Worm (Caenorhabditis elegans) whole organism, late embryonic: ENCODE measurements around the gene srp-6.

Experiments
- C08G9.2 ChIP-seq: sonication (generic microtip); optimal IDR thresholded peaks from 2 replicates; lab custom pipeline; 2016; ENCODE audit warnings: mild to moderate bottlenecking, missing genetic modification characterization, moderate library complexity, missing compliant biosample characterization
- F13H6.1 ChIP-seq: sonication (generic microtip); optimal IDR thresholded peaks from 2 replicates; lab custom pipeline; 2016; ENCODE audit warnings: missing genetic modification characterization, missing compliant biosample characterization
- K09A11.1 ChIP-seq: sonication (generic microtip); optimal IDR thresholded peaks from 2 replicates; lab custom pipeline; 2017; ENCODE audit warnings: antibody characterized with exemption, mild to moderate bottlenecking, missing genetic modification characterization, missing compliant biosample characterization; ENCODE audit not compliant: insufficient read depth
- T23F11.4 ChIP-seq: fragments of 200-800 bp; sonication (Bioruptor generic); optimal IDR thresholded peaks from 2 replicates; lab custom pipeline; 2018; ENCODE audit warnings: mild to moderate bottlenecking, missing genetic modification characterization, missing compliant biosample characterization
- ceh-14 ChIP-seq: sonication (generic microtip); optimal IDR thresholded peaks from 2 replicates; lab custom pipeline; 2016; ENCODE audit warnings: missing genotype, missing genetic modification characterization, missing compliant biosample characterization
- ceh-18 ChIP-seq: sonication (generic microtip); optimal IDR thresholded peaks from 2 replicates; lab custom pipeline; 2016; ENCODE audit warnings: missing genetic modification characterization, missing compliant biosample characterization
- ceh-19 ChIP-seq: fragments of 200-800 bp; sonication (Bioruptor generic); optimal IDR thresholded peaks from 2 replicates; lab custom pipeline; 2018; ENCODE audit warnings: mild to moderate bottlenecking, missing genetic modification characterization, missing compliant biosample characterization
- ceh-22 ChIP-seq: sonication (generic microtip); optimal IDR thresholded peaks from 2 replicates; lab custom pipeline; 2017; ENCODE audit warnings: missing biosample characterization, missing genetic modification characterization
- ceh-34 ChIP-seq: sonication (generic microtip); optimal IDR thresholded peaks from 2 replicates; lab custom pipeline; 2016; ENCODE audit warnings: mild to moderate bottlenecking, missing genetic modification characterization, missing compliant biosample characterization
- ceh-48 ChIP-seq: sonication (generic microtip); optimal IDR thresholded peaks from 2 replicates; lab custom pipeline; 2016; ENCODE audit warnings: missing genetic modification characterization, inconsistent platforms, missing compliant biosample characterization
- che-1 ChIP-seq: sonication (generic microtip); optimal IDR thresholded peaks from 2 replicates; lab custom pipeline; 2016; ENCODE audit warnings: mild to moderate bottlenecking, missing genetic modification characterization, missing compliant biosample characterization
- dmd-4 ChIP-seq: sonication (generic microtip); optimal IDR thresholded peaks from 2 replicates; lab custom pipeline; 2016; ENCODE audit warnings: borderline replicate concordance, missing genetic modification characterization, missing compliant biosample characterization
- eyg-1 ChIP-seq: sonication (generic microtip); optimal IDR thresholded peaks from 2 replicates; lab custom pipeline; 2016; ENCODE audit warnings: missing genotype, missing genetic modification characterization, missing compliant biosample characterization
- fax-1 ChIP-seq: sonication (generic microtip); optimal IDR thresholded peaks from 2 replicates; lab custom pipeline; 2016; ENCODE audit warnings: missing genotype, missing genetic modification characterization, missing compliant biosample characterization
- fkh-10 ChIP-seq: fragments of 150-350 bp; optimal IDR thresholded peaks from 2 replicates; lab custom pipeline; 2014; ENCODE audit warnings: missing biosample characterization, missing genetic modification reagents, missing genetic modification characterization
- gmeb-2 ChIP-seq: sonication (generic microtip); optimal IDR thresholded peaks from 2 replicates; lab custom pipeline; 2016; ENCODE audit warnings: missing genetic modification characterization, inconsistent platforms, missing compliant biosample characterization
- hlh-13 ChIP-seq: fragments of 200-800 bp; sonication (Bioruptor generic); optimal IDR thresholded peaks from 2 replicates; lab custom pipeline; 2018; ENCODE audit warnings: mild to moderate bottlenecking, missing genetic modification characterization, missing compliant biosample characterization
- lin-11 ChIP-seq: fragments of 200-800 bp; sonication (Bioruptor generic); optimal IDR thresholded peaks from 2 replicates; lab custom pipeline; 2018; ENCODE audit warnings: mild to moderate bottlenecking, missing genetic modification characterization, missing compliant biosample characterization
- madf-2 ChIP-seq: sonication (generic microtip); optimal IDR thresholded peaks from 2 replicates; lab custom pipeline; 2017; ENCODE audit warnings: missing genetic modification characterization, missing compliant biosample characterization
- mec-3 ChIP-seq: sonication (generic microtip); optimal IDR thresholded peaks from 2 replicates; lab custom pipeline; 2016; ENCODE audit warnings: borderline replicate concordance, missing genetic modification characterization, missing compliant biosample characterization
- nfya-1 ChIP-seq: sonication (generic microtip); optimal IDR thresholded peaks from 2 replicates; lab custom pipeline; 2017; ENCODE audit warnings: missing genetic modification characterization, mild to moderate bottlenecking, missing compliant biosample characterization, antibody characterized with exemption, moderate library complexity
- nhr-11 ChIP-seq: fragments of 150-350 bp; optimal IDR thresholded peaks from 2 replicates; lab custom pipeline; 2014; ENCODE audit warnings: missing biosample characterization, missing genetic modification characterization
- nhr-232 ChIP-seq: sonication (generic microtip); optimal IDR thresholded peaks from 2 replicates; lab custom pipeline; 2016; ENCODE audit warnings: missing genetic modification characterization, missing compliant biosample characterization
- npax-4 ChIP-seq: sonication (generic microtip); optimal IDR thresholded peaks from 2 replicates; lab custom pipeline; 2016; ENCODE audit warnings: missing genetic modification characterization, missing compliant biosample characterization
- pag-3 ChIP-seq: sonication (generic microtip); optimal IDR thresholded peaks from 2 replicates; lab custom pipeline; 2016; ENCODE audit warnings: missing compliant biosample characterization, missing genetic modification characterization, borderline replicate concordance
- pax-1 ChIP-seq: fragments of 150-350 bp; optimal IDR thresholded peaks from 2 replicates; lab custom pipeline; 2014; ENCODE audit warnings: missing biosample characterization, missing genetic modification characterization
- pha-2 ChIP-seq: sonication (generic microtip); optimal IDR thresholded peaks from 2 replicates; lab custom pipeline; 2017; ENCODE audit warnings: mild to moderate bottlenecking, missing genetic modification characterization, missing compliant biosample characterization
- pha-4 ChIP-seq: fragments of 150-350 bp; optimal IDR thresholded peaks from 2 replicates; lab custom pipeline; 2018; ENCODE audit warnings: missing biosample characterization, missing genetic modification reagents, missing genetic modification characterization
- pros-1 ChIP-seq: fragments of 150-350 bp; optimal IDR thresholded peaks from 2 replicates; lab custom pipeline; 2014; ENCODE audit warnings: missing biosample characterization, missing genetic modification reagents, missing genetic modification characterization
- syd-9 ChIP-seq: sonication (generic microtip); optimal IDR thresholded peaks from 2 replicates; lab custom pipeline; 2016; ENCODE audit warnings: mild to moderate bottlenecking, missing genetic modification characterization, moderate library complexity, missing compliant biosample characterization
- tbx-2 ChIP-seq: sonication (generic microtip); optimal IDR thresholded peaks from 2 replicates; lab custom pipeline; 2016; ENCODE audit warnings: missing genetic modification characterization, missing compliant biosample characterization
- unc-3 ChIP-seq, 2 experiments: fragments of 200-800 bp in 1 of 2; sonication (Bioruptor generic) in 1 of 2; sonication (generic microtip) in 1 of 2; conservative IDR thresholded peaks in 1 of 2; optimal IDR thresholded peaks in 1 of 2; 2 replicates each; pipeline versions ENCODE4 v1.3.6 to Lab custom; 2016 to 2022; ENCODE audit warnings: missing compliant biosample characterization in 2 of 2, missing genetic modification characterization in 2 of 2, missing genetic modification reagents in 1 of 2
- unc-42 ChIP-seq: sonication (generic microtip); optimal IDR thresholded peaks from 2 replicates; lab custom pipeline; 2016; ENCODE audit warnings: missing genotype, missing genetic modification characterization, missing compliant biosample characterization
- unc-55 ChIP-seq: sonication (generic microtip); optimal IDR thresholded peaks from 2 replicates; lab custom pipeline; 2017; ENCODE audit warnings: missing biosample characterization, missing genetic modification reagents, missing genetic modification characterization
- unc-86 ChIP-seq: sonication (generic microtip); optimal IDR thresholded peaks from 2 replicates; lab custom pipeline; 2016; ENCODE audit warnings: missing genetic modification characterization, missing compliant biosample characterization

The srp-6 gene

ce11 chrV:7379384-7379783, 6.5 kb downstream of the srp-6 start, which contains the start of gene srsx-24:
TSS of gene srsx-24 (minus strand) at chrV:7379484.
- no peak for TF ChIP-seq pros-1 (tag; lab: Kevin White, UChicago)
- TF ChIP-seq unc-3 (GFP tag; conservative IDR thresholded peaks at IDR 0.05; lab: Robert Waterston, UW) = no peak
- no peak for TF ChIP-seq unc-3 (tag; optimal IDR thresholded peaks at IDR 0.05; lab: Kevin White, UChicago)
- TF ChIP-seq unc-86 (tag; lab: Kevin White, UChicago) = no peak
- TF ChIP-seq pha-2 (tag; lab: Kevin White, UChicago) = no peak
- TF ChIP-seq che-1 (tag; lab: Kevin White, UChicago) = no peak
- no peak for TF ChIP-seq T23F11.4
- TF ChIP-seq ceh-18 (tag; lab: Kevin White, UChicago) = no peak
- no peak for TF ChIP-seq nhr-232 (tag; lab: Kevin White, UChicago)
- TF ChIP-seq unc-42 (tag; lab: Kevin White, UChicago) = no peak

- TF ChIP-seq syd-9 = no peak
- no peak for TF ChIP-seq unc-86 (tag; lab: Kevin White, UChicago)
- no peak for TF ChIP-seq ceh-34
- no peak for TF ChIP-seq hlh-13 (GFP tag; lab: Kevin White, UChicago)
- TF ChIP-seq lin-11 (tag; lab: Kevin White, UChicago) = no peak
- no peak for TF ChIP-seq pha-2 (tag; lab: Kevin White, UChicago)
- no peak for TF ChIP-seq fax-1 (tag; lab: Kevin White, UChicago)
- no peak for TF ChIP-seq fkh-10 (GFP tag; lab: Kevin White, UChicago)
- no peak for TF ChIP-seq ceh-19 (GFP tag; lab: Kevin White, UChicago)
- no peak for TF ChIP-seq nhr-232 (tag; lab: Kevin White, UChicago)
- no peak for TF ChIP-seq dmd-4 (tag; lab: Kevin White, UChicago)
- TF ChIP-seq pag-3 (tag; lab: Kevin White, UChicago) = no peak
- no peak for TF ChIP-seq gmeb-2 (tag; lab: Kevin White, UChicago)
- no peak for TF ChIP-seq che-1 (tag; lab: Kevin White, UChicago)
- TF ChIP-seq ceh-48 (tag; lab: Kevin White, UChicago) = no peak
These were observed 11.8 kb downstream of the srp-6 start, which contains the start of gene srx-56 for ce11 chrV:7374090-7374489. TSS of gene srx-56 (plus strand) at chrV:7374390.

DNA sequence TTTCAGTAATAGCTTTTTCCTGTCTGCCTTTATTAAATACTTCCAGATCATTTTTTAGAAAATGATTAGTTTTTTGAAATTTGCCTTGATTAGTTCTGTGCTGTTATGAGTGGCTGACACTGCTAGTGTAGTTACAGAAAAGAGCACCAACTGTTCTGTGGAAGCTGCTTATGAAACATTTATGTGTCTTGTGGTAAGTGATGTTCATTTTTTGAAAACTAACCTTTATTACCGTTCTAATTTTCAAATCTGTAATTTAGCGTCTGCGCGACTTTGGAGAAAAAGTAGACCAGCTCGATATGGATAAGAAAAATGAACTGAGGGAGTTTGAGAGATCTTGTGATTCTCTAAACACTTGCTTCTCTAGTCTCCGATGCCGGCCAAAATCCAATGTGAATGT, 16.3 kb downstream of the srp-6 start, which contains the start of gene srj-14:
Gene srj-14, plus strand, starts transcription at position 131 of the 400 bp plus-strand sequence.
- TF ChIP-seq npax-4 (tag; lab: Kevin White, UChicago) = no peak
- no peak for TF ChIP-seq nhr-11 (tag; lab: Kevin White, UChicago)
- TF ChIP-seq ceh-48 (tag; lab: Kevin White, UChicago) = no peak
- TF ChIP-seq ceh-14 (tag; lab: Kevin White, UChicago) = no peak
- no peak for TF ChIP-seq eyg-1 (tag; lab: Kevin White, UChicago)
- no peak for TF ChIP-seq pax-1
- no peak for TF ChIP-seq unc-55 (GFP tag; lab: Kevin White, UChicago)
- no peak for TF ChIP-seq F13H6.1 (tag; lab: Kevin White, UChicago)
- no peak for TF ChIP-seq mec-3 (tag; lab: Kevin White, UChicago)
- no peak for TF ChIP-seq syd-9
- TF ChIP-seq tbx-2 (tag; lab: Kevin White, UChicago) = no peak
- no peak for TF ChIP-seq madf-2 (tag; lab: Kevin White, UChicago)
- TF ChIP-seq nfya-1 = no peak
- TF ChIP-seq lin-11 (tag; lab: Kevin White, UChicago) = no peak
- TF ChIP-seq C08G9.2 (tag; lab: Kevin White, UChicago) = no peak
- no peak for TF ChIP-seq unc-3 (GFP tag; conservative IDR thresholded peaks at IDR 0.05; lab: Robert Waterston, UW)
- no peak for TF ChIP-seq unc-3 (tag; optimal IDR thresholded peaks at IDR 0.05; lab: Kevin White, UChicago)
- no peak for TF ChIP-seq ceh-18 (tag; lab: Kevin White, UChicago)
- no peak for TF ChIP-seq pha-4 (tag; lab: Kevin White, UChicago)

DNA sequence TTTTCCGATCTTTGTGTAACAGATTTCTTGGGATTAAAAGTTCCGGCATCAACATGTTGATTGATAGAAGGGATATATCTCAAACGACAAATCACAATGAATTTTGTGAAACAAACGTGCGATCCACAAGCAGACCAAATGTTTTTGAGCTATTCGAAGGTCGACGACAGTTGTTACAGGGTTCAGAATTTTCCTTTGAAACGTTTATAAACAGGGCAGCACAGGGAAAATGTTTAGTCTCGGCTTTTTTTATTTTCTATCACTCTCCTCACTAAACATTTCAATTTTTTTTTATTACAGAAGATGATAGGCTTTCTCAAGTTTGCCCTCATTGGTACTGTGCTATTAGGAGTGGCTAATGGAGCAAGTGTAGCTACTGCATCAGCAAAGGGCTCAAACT, 21.0 kb downstream of the srp-6 start, which contains the start of gene exc-13:
Gene exc-13, plus strand, starts transcription at position 301 of the 400 bp plus-strand sequence.
- TF ChIP-seq ceh-22 (tag; lab: Kevin White, UChicago) (no peak), pag-3 (tag; lab: Kevin White, UChicago) (no peak), K09A11.1 (tag; lab: Kevin White, UChicago) (no peak)
- TF ChIP-seq, all 69 proteins: peak for 0
